Worm (Caenorhabditis elegans) whole organism, mixed stage, embryonic: ENCODE results near the gene cutl-26.

Experiments
- blmp-1 ChIP-seq: fragments of 150-350 bp; optimal IDR thresholded peaks from 2 replicates; lab custom pipeline; 2014; ENCODE audit warnings: missing biosample characterization, missing genetic modification characterization
- ceh-43 ChIP-seq: fragments of 200-800 bp; sonication (Bioruptor generic); optimal IDR thresholded peaks from 2 replicates; lab custom pipeline; 2018; ENCODE audit warnings: mild to moderate bottlenecking, missing genetic modification characterization, moderate library complexity, missing compliant biosample characterization
- elt-3 ChIP-seq: fragments of 150-350 bp; optimal IDR thresholded peaks from 2 replicates; lab custom pipeline; 2014; ENCODE audit warnings: missing biosample characterization, missing genetic modification characterization
- lin-13 ChIP-seq: fragments of 150-350 bp; optimal IDR thresholded peaks from 2 replicates; lab custom pipeline; 2014; ENCODE audit warnings: missing biosample characterization, missing genetic modification characterization
- lsy-2 ChIP-seq: fragments of 150-350 bp; optimal IDR thresholded peaks from 2 replicates; lab custom pipeline; 2014; ENCODE audit warnings: missing biosample characterization, missing genetic modification characterization
- pha-4 ChIP-seq: fragments of 150-350 bp; optimal IDR thresholded peaks from 2 replicates; lab custom pipeline; 2018; ENCODE audit warnings: missing biosample characterization, missing genetic modification reagents, missing genetic modification characterization
- snpc-4 ChIP-seq: fragments of 150-350 bp; optimal IDR thresholded peaks from 2 replicates; lab custom pipeline; 2014; ENCODE audit warnings: missing biosample characterization, missing genetic modification characterization
- zip-8 ChIP-seq: fragments of 150-350 bp; optimal IDR thresholded peaks from 2 replicates; lab custom pipeline; 2014; ENCODE audit warnings: missing biosample characterization, missing genetic modification characterization

- no peak for TF ChIP-seq lin-13 (tag; lab: Kevin White, UChicago)
- TF ChIP-seq zip-8 (tag; lab: Kevin White, UChicago) = no peak
- no peak for TF ChIP-seq elt-3 (tag; lab: Kevin White, UChicago)
- TF ChIP-seq snpc-4 = no peak
- TF ChIP-seq lsy-2 (tag; lab: Kevin White, UChicago) = no peak
- TF ChIP-seq blmp-1 = no peak
- no peak for TF ChIP-seq pha-4 (tag; lab: Kevin White, UChicago)
- TF ChIP-seq ceh-43 (GFP tag; lab: Kevin White, UChicago) = no peak
Observed at ce11 chrIV:661623-662022, 45.9 kb downstream of the cutl-26 start.
